Worm (Caenorhabditis elegans) whole organism, L4 larva: Measurements from ENCODE around the gene vha-1.

Experiments used
- F10B5.3 ChIP-seq: sonication (generic microtip); optimal IDR thresholded peaks from 2 replicates; lab custom pipeline; 2016; ENCODE audit warnings: mild to moderate bottlenecking, missing genetic modification characterization, missing compliant biosample characterization
- F26F4.8 ChIP-seq: fragments of 200-800 bp; sonication (Bioruptor generic); conservative IDR thresholded peaks from 2 replicates; pipeline ENCODE4 v1.3.6; 2022; ENCODE audit warnings: missing genetic modification characterization, missing compliant biosample characterization
- F44E2.7 ChIP-seq: fragments of 200-800 bp; sonication (Bioruptor generic); IDR thresholded peaks from 2 replicates; pipeline ENCODE4 v2.1.2; 2022; ENCODE audit warnings: missing genetic modification characterization, missing compliant biosample characterization
- F49E8.2 ChIP-seq: sonication (generic microtip); optimal IDR thresholded peaks from 2 replicates; lab custom pipeline; 2016; ENCODE audit warnings: missing compliant biosample characterization, mild to moderate bottlenecking, missing genetic modification characterization, borderline replicate concordance
- T20F7.1 ChIP-seq: fragments of 200-800 bp; sonication (Bioruptor generic); optimal IDR thresholded peaks from 2 replicates; lab custom pipeline; 2018; ENCODE audit warnings: mild to moderate bottlenecking, missing genetic modification characterization, missing compliant biosample characterization
- Y105C5A.15 ChIP-seq: fragments of 200-800 bp; sonication (Bioruptor generic); IDR thresholded peaks from 2 replicates; pipeline ENCODE4 v1.3.6; 2022; ENCODE audit warnings: missing genetic modification characterization, missing compliant biosample characterization
- Y48G9A.11 ChIP-seq: fragments of 200-800 bp; sonication (Bioruptor generic); IDR thresholded peaks from 2 replicates; pipeline ENCODE4 v1.3.6; 2022; ENCODE audit warnings: missing genetic modification reagents, missing genetic modification characterization, missing compliant biosample characterization
- Y75B8A.6 ChIP-seq: fragments of 200-800 bp; sonication (Bioruptor generic); IDR thresholded peaks from 2 replicates; pipeline ENCODE4 v1.3.6; 2022; ENCODE audit warnings: missing genetic modification reagents, missing genetic modification characterization, missing compliant biosample characterization
- aha-1 ChIP-seq: fragments of 150-350 bp; peaks from one replicate; lab custom pipeline; 2014; ENCODE audit warnings: missing biosample characterization, missing genetic modification characterization
- attf-4 ChIP-seq: sonication (generic microtip); optimal IDR thresholded peaks from 3 replicates; lab custom pipeline; 2017; ENCODE audit warnings: missing biosample characterization, missing genetic modification characterization
- ceh-62 ChIP-seq: sonication (generic microtip); optimal IDR thresholded peaks from 2 replicates; lab custom pipeline; 2017; ENCODE audit warnings: missing biosample characterization, missing genetic modification characterization
- ces-1 ChIP-seq: fragments of 150-350 bp; sonication (generic microtip); optimal IDR thresholded peaks from 4 replicates; lab custom pipeline; 2014; ENCODE audit warnings: missing biosample characterization, missing genetic modification reagents, missing genetic modification characterization
- ctbp-1 ChIP-seq: fragments of 200-800 bp; sonication (Bioruptor generic); IDR thresholded peaks from 2 replicates; pipeline ENCODE4 v1.3.6; 2022; ENCODE audit warnings: missing genetic modification reagents, missing genetic modification characterization, missing compliant biosample characterization
- dmd-9 ChIP-seq: fragments of 200-800 bp; sonication (Bioruptor generic); IDR thresholded peaks from 2 replicates; pipeline ENCODE4 v1.3.6; 2022; ENCODE audit warnings: missing genetic modification reagents, missing genetic modification characterization, missing compliant biosample characterization
- dpl-1 ChIP-seq: fragments of 150-350 bp; optimal IDR thresholded peaks from 2 replicates; lab custom pipeline; 2014; ENCODE audit warnings: missing biosample characterization, missing genetic modification reagents, missing genetic modification characterization
- dve-1 ChIP-seq: sonication (generic microtip); optimal IDR thresholded peaks from 2 replicates; lab custom pipeline; 2017; ENCODE audit warnings: antibody characterized with exemption, mild to moderate bottlenecking, missing genetic modification characterization, missing compliant biosample characterization; ENCODE audit not compliant: insufficient read depth
- egl-43 ChIP-seq: fragments of 200-800 bp; sonication (Bioruptor generic); IDR thresholded peaks from 2 replicates; pipeline ENCODE4 v1.3.6; 2022; ENCODE audit warnings: missing genetic modification reagents, missing genetic modification characterization, missing compliant biosample characterization
- gei-8 ChIP-seq: fragments of 200-800 bp; sonication (Bioruptor generic); optimal IDR thresholded peaks from 2 replicates; lab custom pipeline; 2018; ENCODE audit warnings: mild to moderate bottlenecking, missing genetic modification characterization, missing compliant biosample characterization
- hmg-1.1 ChIP-seq: fragments of 200-800 bp; sonication (Bioruptor generic); IDR thresholded peaks from 2 replicates; pipeline ENCODE4 v1.3.6; 2022; ENCODE audit warnings: missing genetic modification reagents, missing genetic modification characterization, missing compliant biosample characterization
- lim-7 ChIP-seq: fragments of 200-800 bp; sonication (Bioruptor generic); IDR thresholded peaks from 2 replicates; pipeline ENCODE4 v1.3.6; 2022; ENCODE audit warnings: missing genetic modification characterization, missing compliant biosample characterization
- lin-13 ChIP-seq: fragments of 150-350 bp; optimal IDR thresholded peaks from 2 replicates; lab custom pipeline; 2014; ENCODE audit warnings: missing biosample characterization, missing genetic modification reagents, missing genetic modification characterization
- madf-5 ChIP-seq, 2 experiments: fragments of 200-800 bp; sonication (Bioruptor generic); IDR thresholded peaks; 2 replicates each; pipeline ENCODE4 v1.3.6; 2022; ENCODE audit warnings: missing compliant biosample characterization in 2 of 2, missing genetic modification characterization in 2 of 2
- madf-9 ChIP-seq: fragments of 200-800 bp; sonication (Bioruptor generic); conservative IDR thresholded peaks from 2 replicates; pipeline ENCODE4 v1.3.6; 2022; ENCODE audit warnings: missing genetic modification reagents, missing genetic modification characterization, missing compliant biosample characterization
- mdl-1 ChIP-seq, 2 experiments: fragments of 150-350 bp in 1 of 2; sonication (generic microtip) in 1 of 2; optimal IDR thresholded peaks; 2 replicates each; lab custom pipeline; 2014 to 2017; ENCODE audit warnings: missing biosample characterization in 2 of 2, missing genetic modification characterization in 2 of 2
- mdt-29 ChIP-seq: fragments of 200-800 bp; sonication (Bioruptor generic); IDR thresholded peaks from 2 replicates; pipeline ENCODE4 v1.3.6; 2022; ENCODE audit warnings: missing genetic modification reagents, missing genetic modification characterization, missing compliant biosample characterization
- mep-1 ChIP-seq: fragments of 150-350 bp; sonication (generic microtip); optimal IDR thresholded peaks from 3 replicates; lab custom pipeline; 2014; ENCODE audit warnings: missing biosample characterization, missing genetic modification characterization
- mes-2 ChIP-seq: sonication (generic microtip); optimal IDR thresholded peaks from 2 replicates; lab custom pipeline; 2016; ENCODE audit warnings: missing genotype, mild to moderate bottlenecking, missing genetic modification characterization, missing compliant biosample characterization; ENCODE audit not compliant: poor library complexity, severe bottlenecking
- mxl-3 ChIP-seq: fragments of 200-800 bp; sonication (Bioruptor generic); optimal IDR thresholded peaks from 2 replicates; lab custom pipeline; 2018; ENCODE audit warnings: mild to moderate bottlenecking, missing genetic modification characterization, missing compliant biosample characterization
- nhr-102 ChIP-seq: sonication (generic microtip); optimal IDR thresholded peaks from 2 replicates; lab custom pipeline; 2016; ENCODE audit warnings: mild to moderate bottlenecking, missing genetic modification characterization, moderate library complexity, missing compliant biosample characterization
- nhr-111 ChIP-seq: fragments of 200-800 bp; sonication (Bioruptor generic); optimal IDR thresholded peaks from 2 replicates; lab custom pipeline; 2018; ENCODE audit warnings: mild to moderate bottlenecking, missing genetic modification characterization, missing compliant biosample characterization
- nhr-237 ChIP-seq: sonication (generic microtip); optimal IDR thresholded peaks from 2 replicates; lab custom pipeline; 2017; ENCODE audit warnings: missing biosample characterization, missing genetic modification characterization
- nhr-25 ChIP-seq: sonication (generic microtip); optimal IDR thresholded peaks from 2 replicates; lab custom pipeline; 2017; ENCODE audit warnings: missing genetic modification characterization, mild to moderate bottlenecking, missing compliant biosample characterization, antibody characterized with exemption, moderate library complexity, borderline replicate concordance; ENCODE audit not compliant: insufficient read depth
- nhr-42 ChIP-seq: fragments of 200-800 bp; sonication (Bioruptor generic); IDR thresholded peaks from 2 replicates; pipeline ENCODE4 v1.3.6; 2022; ENCODE audit warnings: missing genetic modification characterization, missing compliant biosample characterization
- nhr-77 ChIP-seq: fragments of 150-350 bp; optimal IDR thresholded peaks from 2 replicates; lab custom pipeline; 2014; ENCODE audit warnings: missing biosample characterization, missing genetic modification characterization
- set-16 ChIP-seq: fragments of 200-800 bp; sonication (Bioruptor generic); IDR thresholded peaks from 2 replicates; pipeline ENCODE4 v1.3.6; 2022; ENCODE audit warnings: missing genetic modification reagents, missing genetic modification characterization, missing compliant biosample characterization
- skn-1 ChIP-seq: fragments of 150-350 bp; optimal IDR thresholded peaks from 2 replicates; lab custom pipeline; 2014; ENCODE audit warnings: missing biosample characterization, missing genetic modification characterization
- tra-1 ChIP-seq: fragments of 200-800 bp; sonication (Bioruptor generic); IDR thresholded peaks from 2 replicates; pipeline ENCODE4 v1.3.6; 2022; ENCODE audit warnings: missing genetic modification reagents, missing genetic modification characterization, missing compliant biosample characterization
- unc-39 ChIP-seq: sonication (generic microtip); optimal IDR thresholded peaks from 2 replicates; lab custom pipeline; 2017; ENCODE audit warnings: missing biosample characterization, missing genetic modification characterization
- unc-62 ChIP-seq, 3 experiments: fragments of 150-350 bp in 1 of 3; sonication (generic microtip); optimal IDR thresholded peaks in 2 of 3; peaks in 1 of 3; 1 replicate in 1 of 3; 2 replicates in 2 of 3; lab custom pipeline; 2014 to 2017; ENCODE audit warnings: missing biosample characterization in 3 of 3, missing genetic modification characterization in 3 of 3, missing genetic modification reagents in 3 of 3, missing genotype in 1 of 3
- zag-1 ChIP-seq: fragments of 150-350 bp; optimal IDR thresholded peaks from 2 replicates; lab custom pipeline; 2014; ENCODE audit warnings: missing biosample characterization, missing genetic modification characterization
- zfp-2 ChIP-seq: sonication (generic microtip); optimal IDR thresholded peaks from 2 replicates; lab custom pipeline; 2016; ENCODE audit warnings: mild to moderate bottlenecking, missing genetic modification characterization, missing compliant biosample characterization
- zfp-3 ChIP-seq: fragments of 200-800 bp; sonication (Bioruptor generic); conservative IDR thresholded peaks from 2 replicates; pipeline ENCODE4 v1.3.6; 2022; ENCODE audit warnings: missing genetic modification reagents, missing genetic modification characterization, missing compliant biosample characterization
- ztf-7 ChIP-seq: fragments of 150-350 bp; optimal IDR thresholded peaks from 2 replicates; lab custom pipeline; 2014; ENCODE audit warnings: missing biosample characterization, missing genetic modification characterization

The vha-1 gene

ce11 chrIII:9762093-9762748 is 18.8 kb upstream of the vha-1 start, which contains the start of gene gcc-2:
gcc-2 (minus strand) TSS chrIII:9762143.
- TF ChIP-seq madf-9 (no peak), aha-1 (tag; lab: Kevin White, UChicago) (peak; percentile 13), mes-2 (peak; percentile 9)
- TF ChIP-seq, all 104 proteins: peak for 2

- TF ChIP-seq F10B5.3 (tag; lab: Kevin White, UChicago): no peak
- no peak for TF ChIP-seq tra-1 (GFP tag; lab: Robert Waterston, UW)
- peak in 1 of 2 experiments; percentile 68 for TF ChIP-seq unc-62 (GFP tag; optimal IDR thresholded peaks at IDR 0.05 in 1 of 2; lab: Kevin White, UChicago)
- TF ChIP-seq unc-62 (tag; optimal IDR thresholded peaks at IDR 0.05; lab: Kevin White, UChicago): no peak
- no peak for TF ChIP-seq F49E8.2 (tag; lab: Kevin White, UChicago)
- TF ChIP-seq nhr-42 (GFP tag; lab: Robert Waterston, UW): no peak
- TF ChIP-seq mxl-3 (GFP tag; lab: Kevin White, UChicago): no peak
- 0 out of 2 replicates have a peak, but pooled peaks have one; percentile 18 for TF ChIP-seq hmg-1.1 (GFP tag; lab: Robert Waterston, UW)
- TF ChIP-seq egl-43 (GFP tag; lab: Robert Waterston, UW): peak; percentile 53
- no peak for TF ChIP-seq zag-1 (tag; lab: Kevin White, UChicago)
- no peak for TF ChIP-seq madf-5 (GFP tag; IDR thresholded peaks at IDR 0.05; lab: Robert Waterston, UW)
- 0 out of 2 replicates have a peak, but pooled peaks have one; percentile 7 for TF ChIP-seq ctbp-1 (GFP tag; lab: Robert Waterston, UW)
- no peak for TF ChIP-seq nhr-237 (tag; lab: Kevin White, UChicago)
- peak; percentile 62; the same call in 1 of the 2 replicates for TF ChIP-seq set-16 (GFP tag; lab: Robert Waterston, UW)
- TF ChIP-seq nhr-25 (tag; lab: Kevin White, UChicago): no peak
- TF ChIP-seq mdt-29 (GFP tag; lab: Robert Waterston, UW): peak; percentile 15; the same call in 1 of the 2 replicates
Measured at ce11 chrIII:9764718-9765117, 16.3 kb upstream of the vha-1 start.

ce11 chrIII:9765465-9765900 is 15.6 kb upstream of the vha-1 start:
- TF ChIP-seq zfp-2 (peak; percentile 92), Y75B8A.6 (GFP tag; lab: Robert Waterston, UW) (peak; percentile 95), tra-1 (GFP tag; lab: Robert Waterston, UW) (peak; percentile 96), nhr-111 (GFP tag; lab: Kevin White, UChicago) (peak; percentile 99), unc-39 (tag; lab: Kevin White, UChicago) (peak; percentile 37), Y48G9A.11 (peak; percentile 63; the same call in 1 of the 2 replicates), T20F7.1 (GFP tag; lab: Kevin White, UChicago) (peak; percentile 92), ztf-7 (peak; percentile 88), aha-1 (tag; lab: Kevin White, UChicago) (peak; percentile 100), lim-7 (GFP tag; lab: Robert Waterston, UW) (peak; percentile 65), mep-1 (tag; lab: Kevin White, UChicago) (peak; percentile 99), zfp-3 (GFP tag; lab: Robert Waterston, UW) (peak; percentile 99), madf-5 (GFP tag; IDR thresholded peaks at IDR 0.05; lab: Robert Waterston, UW) (peak; percentile 80 to 90; a peak in 2 of 4 replicates), nhr-25 (tag; lab: Kevin White, UChicago) (peak; percentile 98), nhr-102 (tag; lab: Kevin White, UChicago) (peak; percentile 98), gei-8 (peak; percentile 98), F44E2.7 (peak; percentile 73; the same call in 1 of the 2 replicates), F26F4.8 (no peak), lin-13 (GFP tag; lab: Kevin White, UChicago) (peak; percentile 91), Y105C5A.15 (GFP tag; lab: Robert Waterston, UW) (peak; percentile 96), skn-1 (tag; lab: Kevin White, UChicago) (peak; percentile 71), dmd-9 (GFP tag; lab: Robert Waterston, UW) (peak; percentile 94), nhr-77 (tag; lab: Kevin White, UChicago) (peak; percentile 97), dpl-1 (GFP tag; lab: Kevin White, UChicago) (peak; percentile 86), ceh-62 (tag; lab: Kevin White, UChicago) (no peak), F10B5.3 (tag; lab: Kevin White, UChicago) (peak; percentile 91), unc-62 (GFP tag; optimal IDR thresholded peaks at IDR 0.05 in 1 of 2; lab: Kevin White, UChicago) (peak in 1 of 2 experiments; percentile 100), unc-62 (tag; optimal IDR thresholded peaks at IDR 0.05; lab: Kevin White, UChicago) (no peak), ces-1 (GFP tag; lab: Kevin White, UChicago) (no peak), dve-1 (tag; lab: Kevin White, UChicago) (peak; percentile 99), attf-4 (tag; lab: Kevin White, UChicago) (no peak), mdl-1 (tag; optimal IDR thresholded peaks at IDR 0.05; lab: Kevin White, UChicago) (peak; percentile 97 to 99), nhr-42 (GFP tag; lab: Robert Waterston, UW) (peak; percentile 97)
